Worm (Caenorhabditis elegans) whole organism, L4/young adult: ENCODE results near the gene lsm-5.

Experiments used
- W03F9.2 ChIP-seq: fragments of 150-350 bp; optimal IDR thresholded peaks from 2 replicates; lab custom pipeline; 2014; ENCODE audit warnings: missing biosample characterization, missing genetic modification characterization
- dao-5 ChIP-seq: sonication (generic microtip); optimal IDR thresholded peaks from 2 replicates; lab custom pipeline; 2016; ENCODE audit warnings: missing genotype, missing genetic modification characterization, moderate library complexity, missing compliant biosample characterization
- him-1 ChIP-seq: sonication (generic microtip); optimal IDR thresholded peaks from 2 replicates; lab custom pipeline; 2016; ENCODE audit warnings: missing genotype, missing genetic modification reagents, missing genetic modification characterization, missing compliant biosample characterization

Gene lsm-5

ce11 chrV:15559047-15559446 is 11.1 kb upstream of the lsm-5 start, which contains the start of gene acr-18:
TSS of gene acr-18 (minus strand) at chrV:15559147.
- no peak for TF ChIP-seq W03F9.2
- no peak for TF ChIP-seq him-1 (tag; lab: Kevin White, UChicago)
- TF ChIP-seq dao-5 (tag; lab: Kevin White, UChicago), result no peak

- TF ChIP-seq dao-5 (tag; lab: Kevin White, UChicago) (no peak), him-1 (tag; lab: Kevin White, UChicago) (no peak), W03F9.2 (no peak)
These were observed 10.5 kb upstream of the lsm-5 start for ce11 chrV:15559729-15560128.

DNA sequence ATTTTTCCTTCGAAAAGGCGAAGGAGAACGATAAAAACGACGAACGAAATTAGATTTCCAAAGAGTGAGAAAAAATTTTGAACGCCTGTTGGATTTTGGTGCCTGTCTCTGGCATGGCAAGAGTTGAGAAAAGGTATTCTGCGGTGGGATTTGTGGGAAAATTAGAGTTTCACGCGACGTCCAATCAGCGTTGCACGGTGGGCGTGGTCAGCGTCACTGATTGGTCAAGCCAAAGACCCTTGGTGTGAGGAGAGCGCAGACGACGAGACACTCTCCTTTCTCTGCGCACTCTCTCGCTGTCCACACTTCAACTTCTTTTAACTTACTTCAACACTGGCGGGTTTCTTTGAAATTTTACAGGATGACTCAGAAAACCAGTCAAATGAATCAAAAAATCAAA is 7.6 kb upstream of the lsm-5 start:
- TF ChIP-seq dao-5 (tag; lab: Kevin White, UChicago), result no peak
- TF ChIP-seq W03F9.2, result no peak
- TF ChIP-seq him-1 (tag; lab: Kevin White, UChicago), result no peak

DNA sequence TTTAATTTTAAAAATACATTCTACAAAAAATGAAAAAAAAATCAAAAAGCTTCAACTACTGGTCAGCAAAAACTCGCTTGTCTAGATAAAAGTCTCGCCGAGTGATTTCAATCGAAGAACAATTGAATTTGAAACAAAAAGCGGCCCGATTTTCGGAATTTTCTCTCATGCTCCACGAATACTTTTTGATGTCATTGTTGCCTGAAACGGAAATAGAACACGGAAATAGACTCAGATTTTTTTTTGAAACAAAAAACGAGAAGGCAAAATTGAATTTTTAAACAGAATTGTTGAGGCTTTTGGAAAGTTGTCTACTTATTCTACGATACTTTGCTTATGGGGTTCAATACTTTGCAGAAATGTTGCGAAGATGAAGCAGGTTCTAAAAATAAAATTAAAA is 6.7 kb upstream of the lsm-5 start:
- TF ChIP-seq dao-5 (tag; lab: Kevin White, UChicago), result no peak
- no peak for TF ChIP-seq him-1 (tag; lab: Kevin White, UChicago)
- TF ChIP-seq W03F9.2, result no peak

ce11 chrV:15563985-15564384 is 6.2 kb upstream of the lsm-5 start:
- no peak for TF ChIP-seq dao-5 (tag; lab: Kevin White, UChicago)
- TF ChIP-seq W03F9.2, result no peak
- no peak for TF ChIP-seq him-1 (tag; lab: Kevin White, UChicago)

ce11 chrV:15566511-15567178 is 3.5 kb upstream of the lsm-5 start:
- TF ChIP-seq him-1 (tag; lab: Kevin White, UChicago) (peak; percentile 22), dao-5 (tag; lab: Kevin White, UChicago) (no peak)

DNA sequence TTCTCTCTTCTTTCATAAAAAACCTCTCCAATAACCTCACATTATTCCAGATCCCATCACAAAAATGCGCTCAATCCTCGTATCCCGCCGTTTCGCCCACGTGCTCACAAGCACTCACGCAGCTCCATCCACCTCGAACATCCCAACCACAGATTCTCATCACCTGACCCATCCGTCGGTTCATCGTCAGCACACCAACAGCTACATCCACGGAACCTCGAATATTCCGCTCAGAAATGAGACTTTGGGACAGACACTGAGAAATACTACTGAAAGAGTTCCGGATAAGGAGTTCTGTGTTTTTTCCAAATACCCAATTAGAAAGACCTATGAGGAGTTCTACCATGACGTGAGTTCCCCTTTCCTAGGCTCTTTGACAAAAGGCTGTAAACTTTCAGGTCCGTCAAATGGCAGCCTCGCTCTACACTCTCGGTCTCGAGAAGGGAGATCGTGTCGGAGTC is 2.8 kb upstream of the lsm-5 start, which contains the start of gene acs-2:
TSS of gene acs-2 (plus strand) at position 51 of the 461 bp plus-strand sequence.
- TF ChIP-seq dao-5 (tag; lab: Kevin White, UChicago) (no peak), W03F9.2 (no peak), him-1 (tag; lab: Kevin White, UChicago) (no peak)

DNA sequence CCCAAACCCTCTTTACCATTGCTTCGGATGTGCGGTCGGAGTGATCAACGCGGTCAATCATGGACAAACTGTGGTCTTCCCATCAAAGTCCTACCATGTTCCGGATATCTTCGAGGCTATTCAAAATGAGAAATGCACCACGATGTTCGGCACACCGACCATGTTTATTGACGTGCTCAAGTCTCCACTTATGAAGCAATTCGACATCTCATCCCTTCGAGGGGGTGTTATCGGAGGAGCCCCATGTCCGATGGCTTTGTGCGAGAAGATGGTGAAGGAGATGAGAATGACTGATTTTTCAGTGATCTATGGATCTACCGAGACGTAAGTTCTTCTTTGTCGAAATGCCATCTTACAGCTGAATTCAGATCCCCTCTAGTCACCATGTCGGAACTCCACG is 1.8 kb upstream of the lsm-5 start:
- TF ChIP-seq dao-5 (tag; lab: Kevin White, UChicago), result no peak
- no peak for TF ChIP-seq him-1 (tag; lab: Kevin White, UChicago)
- TF ChIP-seq W03F9.2, result no peak

DNA sequence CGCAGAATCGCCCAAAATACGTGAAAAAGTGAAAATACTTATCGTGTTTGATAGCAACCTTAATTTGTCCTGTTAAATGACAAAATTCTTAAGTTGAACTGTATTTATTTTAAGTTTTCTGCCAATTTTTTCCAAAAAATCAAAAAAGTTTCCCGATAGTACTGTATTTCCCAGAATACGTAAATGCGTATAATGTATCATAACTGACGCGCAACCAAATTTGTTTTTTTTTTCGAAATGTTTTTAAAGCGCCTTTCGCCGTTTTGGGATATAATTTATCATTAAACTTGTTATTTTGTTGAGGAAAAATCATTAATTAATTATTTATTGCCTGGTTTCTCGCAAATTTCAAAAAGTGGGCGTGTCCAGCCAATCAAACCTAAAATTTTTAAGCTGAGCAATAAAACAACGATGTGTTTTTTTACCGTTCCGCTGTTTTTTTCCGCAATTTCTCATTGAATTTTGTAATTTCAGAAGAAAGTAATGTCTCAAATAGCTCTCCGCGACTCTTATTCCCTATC is 886 bp downstream of the lsm-5 start, which contains the start of gene fbxa-95:
TSS of gene fbxa-95 (plus strand) at position 471 of the 521 bp plus-strand sequence.
- TF ChIP-seq dao-5 (tag; lab: Kevin White, UChicago), result no peak

DNA sequence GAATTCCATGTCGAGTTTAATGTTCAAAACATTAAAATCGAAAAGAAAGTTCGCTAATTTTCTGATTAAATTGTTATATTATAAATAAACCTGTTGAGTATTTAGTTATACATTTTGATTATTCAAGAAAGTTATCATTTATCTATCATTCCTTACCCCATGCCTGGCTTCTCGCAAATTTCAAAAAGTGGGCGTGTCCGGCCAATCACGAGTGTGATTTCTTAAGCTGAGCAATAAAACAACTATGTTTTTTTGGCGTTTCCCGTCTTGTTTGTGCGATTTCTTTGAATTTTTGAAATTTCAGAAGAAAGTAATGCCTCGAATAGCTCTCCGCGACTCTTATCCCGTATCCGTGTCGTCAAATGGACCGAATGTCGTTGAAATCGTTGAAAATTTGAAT is 2.4 kb downstream of the lsm-5 start, which contains the start of gene fbxa-94:
TSS of gene fbxa-94 (plus strand) at position 301 of the 400 bp plus-strand sequence.
- no peak for TF ChIP-seq W03F9.2
- TF ChIP-seq him-1 (tag; lab: Kevin White, UChicago), result no peak
- TF ChIP-seq dao-5 (tag; lab: Kevin White, UChicago), result no peak

DNA sequence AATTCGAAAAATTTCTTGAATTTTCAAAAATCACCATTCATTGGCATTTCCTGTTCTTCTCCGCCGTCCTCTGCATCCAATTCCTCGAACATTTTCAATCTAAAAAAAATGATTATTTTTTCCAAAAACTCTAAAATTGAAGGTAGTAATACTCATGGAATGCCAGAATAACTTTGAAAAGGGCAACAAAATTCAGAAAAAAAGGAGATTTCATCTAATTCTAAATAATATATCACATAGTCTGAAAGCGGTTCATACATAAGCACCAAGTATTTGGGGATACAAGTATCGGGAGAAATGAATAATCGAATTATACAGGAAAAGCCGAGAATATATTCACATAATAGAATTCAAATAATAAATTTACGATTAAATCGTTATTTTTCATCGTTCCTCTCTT is 5.1 kb downstream of the lsm-5 start, which contains the start of gene mdt-28:
TSS of gene mdt-28 (minus strand) at position 101 of the 400 bp plus-strand sequence.
- no peak for TF ChIP-seq dao-5 (tag; lab: Kevin White, UChicago)
- TF ChIP-seq him-1 (tag; lab: Kevin White, UChicago), result no peak
- no peak for TF ChIP-seq W03F9.2

DNA sequence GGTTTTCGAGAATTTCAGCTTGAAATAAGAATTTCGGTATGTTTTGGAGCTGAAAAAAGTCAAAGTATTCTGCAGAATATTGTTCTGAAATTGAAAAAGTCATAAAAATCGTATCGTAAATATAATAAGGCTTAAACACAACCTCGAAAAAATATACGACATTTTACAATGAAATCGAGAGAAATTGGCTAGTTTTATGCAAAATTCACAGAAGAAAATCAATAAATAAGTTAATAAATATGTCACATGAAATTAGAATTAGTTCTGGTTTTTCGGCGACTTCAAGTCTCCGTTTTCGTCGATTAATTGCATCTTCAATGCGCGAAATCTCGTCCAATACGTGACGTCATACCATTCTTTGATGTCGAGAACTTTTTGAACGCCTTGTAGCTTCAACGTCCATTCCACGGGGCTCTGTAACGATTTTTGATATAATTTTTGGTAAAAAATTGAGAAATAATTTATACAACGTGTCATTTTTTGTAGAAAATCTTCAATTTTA is 7.3 kb downstream of the lsm-5 start, which contains the start of gene atx-3:
TSS of gene atx-3 (minus strand) at position 51 of the 502 bp plus-strand sequence.
- TF ChIP-seq him-1 (tag; lab: Kevin White, UChicago) (no peak), W03F9.2 (no peak), dao-5 (tag; lab: Kevin White, UChicago) (no peak)

ce11 chrV:15578386-15578785 is 8.2 kb downstream of the lsm-5 start, which contains the start of gene F28F8.9:
TSS of gene F28F8.9 (minus strand) at chrV:15578673.
- no peak for TF ChIP-seq him-1 (tag; lab: Kevin White, UChicago)
- no peak for TF ChIP-seq dao-5 (tag; lab: Kevin White, UChicago)

DNA sequence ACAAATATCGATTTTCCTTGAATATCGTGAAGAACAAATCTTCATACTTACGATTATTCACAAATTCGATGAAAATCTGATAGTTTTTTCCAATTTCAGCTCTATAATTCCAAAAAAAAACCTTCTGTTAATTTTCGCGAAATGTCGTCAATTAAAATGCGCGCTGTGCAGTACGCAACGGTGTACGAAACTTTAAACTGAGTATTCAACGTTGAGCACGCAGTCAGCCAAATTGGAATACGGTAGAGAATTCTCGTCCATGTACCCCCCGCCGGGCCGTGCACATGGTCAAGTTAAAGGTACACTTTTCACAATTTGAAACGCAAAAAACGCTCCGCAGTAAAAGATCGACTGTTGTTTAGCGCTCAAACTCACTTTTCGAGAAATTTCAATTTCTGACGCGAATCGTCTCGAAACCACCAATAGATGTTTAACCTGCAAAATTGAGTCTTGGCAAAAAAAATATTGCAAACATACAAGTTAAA is 20.0 kb downstream of the lsm-5 start, which contains the start of gene F28F8.7:
TSS of gene F28F8.7 (minus strand) at position 435 of the 485 bp plus-strand sequence.
- TF ChIP-seq him-1 (tag; lab: Kevin White, UChicago), result peak; percentile 92
